Fruit fly (Drosophila melanogaster) whole organism, prepupa: Measurements from ENCODE around the gene TbCMF46.

Experiments used
- Blimp-1 ChIP-seq: fragments of 200-800 bp; sonication (Bioruptor generic); optimal IDR thresholded peaks from 3 replicates; lab custom pipeline; 2017; ENCODE audit warnings: missing biosample characterization, missing genetic modification characterization, mild to moderate bottlenecking, moderate library complexity, missing genetic modification reagents
- CG10631 ChIP-seq: fragments of 200-800 bp; sonication (Bioruptor generic); optimal IDR thresholded peaks from 2 replicates; lab custom pipeline; 2016; ENCODE audit warnings: missing biosample characterization, missing genetic modification characterization
- CG11902 ChIP-seq: fragments of 200-800 bp; sonication (Bioruptor generic); optimal IDR thresholded peaks from 3 replicates; lab custom pipeline; 2016; ENCODE audit warnings: missing biosample characterization, missing genetic modification characterization
- CG1621 ChIP-seq: fragments of 200-800 bp; sonication (Bioruptor generic); optimal IDR thresholded peaks from 3 replicates; lab custom pipeline; 2018; ENCODE audit warnings: missing biosample characterization, mild to moderate bottlenecking, missing genetic modification characterization
- CG16779 ChIP-seq: fragments of 200-800 bp; sonication (Bioruptor generic); optimal IDR thresholded peaks from 3 replicates; lab custom pipeline; 2017; ENCODE audit warnings: missing biosample characterization, mild to moderate bottlenecking, missing genetic modification characterization
- CG3032 ChIP-seq: fragments of 200-800 bp; optimal IDR thresholded peaks from 2 replicates; lab custom pipeline; 2019; ENCODE audit warnings: missing biosample characterization, mild to moderate bottlenecking, missing genetic modification characterization, moderate library complexity
- CG31627 ChIP-seq: fragments of 200-800 bp; sonication (Bioruptor generic); optimal IDR thresholded peaks from 3 replicates; lab custom pipeline; 2016; ENCODE audit warnings: missing biosample characterization, missing genetic modification characterization
- CG32006 ChIP-seq: fragments of 200-800 bp; sonication (Bioruptor generic); optimal IDR thresholded peaks from 3 replicates; lab custom pipeline; 2017; ENCODE audit warnings: missing biosample characterization, mild to moderate bottlenecking, missing genetic modification characterization
- CG34406 ChIP-seq: fragments of 200-800 bp; sonication (Bioruptor generic); optimal IDR thresholded peaks from 3 replicates; lab custom pipeline; 2016; ENCODE audit warnings: missing biosample characterization, missing genetic modification characterization
- CG3919 ChIP-seq: fragments of 200-800 bp; sonication (Bioruptor generic); optimal IDR thresholded peaks from 3 replicates; lab custom pipeline; 2016; ENCODE audit warnings: missing biosample characterization, missing genetic modification characterization
- CG6163 ChIP-seq: fragments of 200-800 bp; sonication (Bioruptor generic); IDR thresholded peaks from 3 replicates; pipeline ENCODE4 v1.3.6; 2022; ENCODE audit warnings: missing biosample characterization, missing genetic modification characterization
- CG6276 ChIP-seq: fragments of 200-800 bp; sonication (Bioruptor generic); optimal IDR thresholded peaks from 2 replicates; lab custom pipeline; 2017; ENCODE audit warnings: missing biosample characterization, mild to moderate bottlenecking, missing genetic modification characterization
- CG6792 ChIP-seq: fragments of 200-800 bp; sonication (Bioruptor generic); optimal IDR thresholded peaks from 3 replicates; lab custom pipeline; 2016; ENCODE audit warnings: missing biosample characterization, missing genetic modification characterization
- CG6808 ChIP-seq: fragments of 200-800 bp; sonication (Bioruptor generic); optimal IDR thresholded peaks from 3 replicates; lab custom pipeline; 2017; ENCODE audit warnings: missing biosample characterization, missing genetic modification characterization, mild to moderate bottlenecking, moderate library complexity, missing genetic modification reagents
- CG6854 ChIP-seq: fragments of 200-800 bp; sonication (Bioruptor generic); optimal IDR thresholded peaks from 2 replicates; lab custom pipeline; 2017; ENCODE audit warnings: missing biosample characterization, mild to moderate bottlenecking, missing genetic modification characterization
- CG7368 ChIP-seq: fragments of 200-800 bp; sonication (Bioruptor generic); optimal IDR thresholded peaks from 3 replicates; lab custom pipeline; 2016; ENCODE audit warnings: missing biosample characterization, missing genetic modification characterization
- CG8119 ChIP-seq: fragments of 200-800 bp; sonication (Bioruptor generic); IDR thresholded peaks from 3 replicates; pipeline ENCODE4 v1.3.6; 2022; ENCODE audit warnings: missing biosample characterization, missing genetic modification characterization
- CG8319 ChIP-seq: fragments of 200-800 bp; sonication (Bioruptor generic); optimal IDR thresholded peaks from 3 replicates; lab custom pipeline; 2016; ENCODE audit warnings: missing biosample characterization, missing genetic modification characterization
- CG8632 ChIP-seq: fragments of 200-800 bp; sonication (Bioruptor generic); optimal IDR thresholded peaks from 3 replicates; lab custom pipeline; 2016; ENCODE audit warnings: missing biosample characterization, missing genetic modification characterization
- CG9139 ChIP-seq: fragments of 200-800 bp; sonication (Bioruptor generic); optimal IDR thresholded peaks from 3 replicates; lab custom pipeline; 2017; ENCODE audit warnings: missing biosample characterization, mild to moderate bottlenecking, missing genetic modification characterization
- Eip75B ChIP-seq: fragments of 200-800 bp; sonication (Bioruptor generic); optimal IDR thresholded peaks from 3 replicates; lab custom pipeline; 2016; ENCODE audit warnings: missing biosample characterization, missing genetic modification characterization
- Eip78C ChIP-seq: fragments of 200-800 bp; sonication (Bioruptor generic); peaks from one replicate; lab custom pipeline; 2016; ENCODE audit warnings: missing biosample characterization, missing genetic modification characterization
- Eip93F ChIP-seq: fragments of 200-800 bp; sonication (Bioruptor generic); optimal IDR thresholded peaks from 2 replicates; lab custom pipeline; 2016; ENCODE audit warnings: missing biosample characterization, mild to moderate bottlenecking, missing genetic modification characterization
- Gug ChIP-seq: fragments of 200-800 bp; sonication (Bioruptor generic); IDR thresholded peaks from 2 replicates; pipeline ENCODE4 v1.3.6; 2022; ENCODE audit warnings: missing biosample characterization, missing genetic modification characterization
- Lpt ChIP-seq: fragments of 200-800 bp; sonication (Bioruptor generic); optimal IDR thresholded peaks from 3 replicates; lab custom pipeline; 2016; ENCODE audit warnings: missing biosample characterization, missing genetic modification characterization
- Smox ChIP-seq: fragments of 200-800 bp; sonication (Bioruptor generic); optimal IDR thresholded peaks from 3 replicates; lab custom pipeline; 2016; ENCODE audit warnings: missing biosample characterization, missing genetic modification characterization
- Sox102F ChIP-seq: fragments of 200-800 bp; sonication (Bioruptor generic); optimal IDR thresholded peaks from 2 replicates; lab custom pipeline; 2016; ENCODE audit warnings: missing biosample characterization, mild to moderate bottlenecking, missing genetic modification characterization
- Sox14 ChIP-seq: fragments of 200-800 bp; sonication (Bioruptor generic); optimal IDR thresholded peaks from 3 replicates; lab custom pipeline; 2016; ENCODE audit warnings: missing biosample characterization, missing genetic modification characterization
- achi ChIP-seq: fragments of 200-800 bp; sonication (Bioruptor generic); optimal IDR thresholded peaks from 3 replicates; lab custom pipeline; 2016; ENCODE audit warnings: missing biosample characterization, missing genetic modification characterization
- eg ChIP-seq: fragments of 200-800 bp; sonication (Bioruptor generic); IDR thresholded peaks from 3 replicates; pipeline ENCODE4 v1.3.6; 2022; ENCODE audit warnings: missing biosample characterization, missing genetic modification characterization
- esn ChIP-seq: fragments of 200-800 bp; sonication (Bioruptor generic); optimal IDR thresholded peaks from 2 replicates; lab custom pipeline; 2016; ENCODE audit warnings: missing biosample characterization, mild to moderate bottlenecking, missing genetic modification characterization, moderate library complexity
- fd85E ChIP-seq: fragments of 200-800 bp; sonication (Bioruptor generic); optimal IDR thresholded peaks from 3 replicates; lab custom pipeline; 2016; ENCODE audit warnings: missing biosample characterization, missing genetic modification characterization
- net ChIP-seq: fragments of 200-800 bp; sonication (Bioruptor generic); optimal IDR thresholded peaks from 3 replicates; lab custom pipeline; 2016; ENCODE audit warnings: missing biosample characterization, missing genetic modification characterization
- pdm3 ChIP-seq: fragments of 200-800 bp; sonication (Bioruptor generic); optimal IDR thresholded peaks from 3 replicates; lab custom pipeline; 2016; ENCODE audit warnings: missing biosample characterization, missing genetic modification characterization
- ss ChIP-seq, 2 experiments: fragments of 200-800 bp; sonication (Bioruptor generic); optimal IDR thresholded peaks; 2 replicates in 1 of 2; 3 replicates in 1 of 2; lab custom pipeline; 2017 to 2018; ENCODE audit warnings: mild to moderate bottlenecking in 2 of 2, missing biosample characterization in 2 of 2, missing genetic modification characterization in 2 of 2, moderate library complexity in 1 of 2
- svp ChIP-seq: fragments of 200-800 bp; sonication (Bioruptor generic); peaks from one replicate; lab custom pipeline; 2016; ENCODE audit warnings: missing biosample characterization, missing genetic modification characterization
- topi ChIP-seq: fragments of 200-800 bp; sonication (Bioruptor generic); optimal IDR thresholded peaks from 3 replicates; lab custom pipeline; 2016; ENCODE audit warnings: missing biosample characterization, missing genetic modification characterization
- vri ChIP-seq: fragments of 200-800 bp; sonication (Bioruptor generic); optimal IDR thresholded peaks from 3 replicates; lab custom pipeline; 2016; ENCODE audit warnings: missing biosample characterization, mild to moderate bottlenecking, missing genetic modification characterization

Gene TbCMF46

dm6 chr2L:9954119-9954518, 29.5 kb upstream of the TbCMF46 start, which contains the start of the genes CG13126 and CG4709 (continued):
- TF ChIP-seq CG11902 (peak; percentile 75), Sox102F (GFP tag; lab: Kevin White, UChicago) (peak; percentile 85), Sox14 (GFP tag; lab: Kevin White, UChicago) (peak; percentile 74), Blimp-1 (GFP tag; lab: Kevin White, UChicago) (peak; percentile 79), esn (GFP tag; lab: Kevin White, UChicago) (peak; percentile 90), Gug (GFP tag; lab: Robert Waterston, UW) (peak; percentile 92), CG34406 (GFP tag; lab: Kevin White, UChicago) (peak; percentile 88), Lpt (peak; percentile 82), CG6854 (peak; percentile 79), net (GFP tag; lab: Kevin White, UChicago) (peak; percentile 92), Smox (peak; percentile 86), CG3032 (tag; lab: Kevin White, UChicago) (peak; percentile 96), CG9139 (GFP tag; lab: Kevin White, UChicago) (peak; percentile 84), CG31627 (peak; percentile 65), CG8319 (GFP tag; lab: Kevin White, UChicago) (peak; percentile 86), CG7368 (GFP tag; lab: Kevin White, UChicago) (peak; percentile 88), CG8119 (GFP tag; lab: Robert Waterston, UW) (peak; percentile 94), CG32006 (GFP tag; lab: Kevin White, UChicago) (peak; percentile 90), Eip93F (peak; percentile 65), achi (GFP tag; lab: Kevin White, UChicago) (peak; percentile 90), fd85E (GFP tag; lab: Kevin White, UChicago) (peak; percentile 67), CG1621 (tag; lab: Kevin White, UChicago) (peak; percentile 65), Eip75B (peak; percentile 78), topi (GFP tag; lab: Kevin White, UChicago) (peak; percentile 85), CG8632 (GFP tag; lab: Kevin White, UChicago) (peak; percentile 85), CG6792 (GFP tag; lab: Kevin White, UChicago) (peak; percentile 86)

dm6 chr2L:9949178-9950062, 24.8 kb upstream of the TbCMF46 start:
- TF ChIP-seq net (GFP tag; lab: Kevin White, UChicago) (peak; percentile 29), Smox (no peak), Lpt (no peak), eg (GFP tag; lab: Robert Waterston, UW) (peak; percentile 31; the same call in 1 of the 3 replicates), ss (GFP tag; optimal IDR thresholded peaks at IDR 0.05; lab: Kevin White, UChicago) (peak; percentile 46 to 49), CG6276 (GFP tag; lab: Kevin White, UChicago) (peak; percentile 75), CG6808 (GFP tag; lab: Kevin White, UChicago) (peak; percentile 16), Sox102F (GFP tag; lab: Kevin White, UChicago) (no peak), CG6854 (peak; percentile 10), CG3919 (peak; percentile 4), CG16779 (tag; lab: Kevin White, UChicago) (peak; percentile 60), CG9139 (GFP tag; lab: Kevin White, UChicago) (peak; percentile 36), Sox14 (GFP tag; lab: Kevin White, UChicago) (peak; percentile 3), pdm3 (GFP tag; lab: Kevin White, UChicago) (no peak), Eip78C (peak; percentile 34), svp (peak; percentile 60), vri (GFP tag; lab: Kevin White, UChicago) (peak; percentile 79), CG8119 (GFP tag; lab: Robert Waterston, UW) (peak; percentile 39; the same call in 1 of the 3 replicates), CG10631 (no peak), CG6163 (GFP tag; lab: Robert Waterston, UW) (no peak)
